Fruit fly (Drosophila melanogaster): ENCODE measurements around the gene Ptp61F.

Gene Ptp61F

DNA sequence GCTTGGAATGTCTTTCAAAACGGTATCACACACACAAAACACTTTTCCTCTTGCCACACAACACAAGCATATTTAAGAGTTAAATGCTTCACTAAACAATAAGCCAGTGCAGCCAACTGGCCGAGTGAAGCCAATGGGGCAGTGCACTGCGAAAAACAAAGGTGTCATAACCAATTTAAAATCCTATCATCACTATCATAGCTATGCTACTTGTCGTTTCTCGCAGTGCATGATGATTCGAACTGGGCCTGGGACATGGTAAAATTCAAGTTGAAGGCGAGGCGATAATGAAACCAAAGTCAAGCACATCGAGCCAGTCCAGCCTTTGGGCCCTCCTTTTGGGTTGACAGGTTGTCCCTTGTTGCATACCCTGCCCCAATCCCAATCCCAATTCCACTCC, 56.2 kb downstream of the Ptp61F start:
- TF ChIP-seq exex (tag; optimal IDR thresholded peaks at IDR 0.05) (no peak), CG2712 (tag; optimal IDR thresholded peaks at IDR 0.05) (peak; percentile 12), Sin3A (optimal IDR thresholded peaks at IDR 0.05) (no peak), Ptx1 (GFP tag; IDR thresholded peaks at IDR 0.05) (peak; percentile 24; the same call in 1 of the 2 replicates), ind (GFP tag; optimal IDR thresholded peaks at IDR 0.05) (no peak), insv (GFP tag; optimal IDR thresholded peaks at IDR 0.05) (no peak), Usf (GFP tag; optimal IDR thresholded peaks at IDR 0.05) (no peak), Ets65A (GFP tag) (peak; percentile 83), phol (tag; optimal IDR thresholded peaks at IDR 0.05) (peak; percentile 19), CG13624 (GFP tag; optimal IDR thresholded peaks at IDR 0.05) (no peak), Adf1 (GFP tag; IDR thresholded peaks at IDR 0.05) (no peak), Gug (GFP tag; IDR thresholded peaks at IDR 0.05) (peak; percentile 10; the same call in 1 of the 4 replicates), Chrac-16 (GFP tag; optimal IDR thresholded peaks at IDR 0.05) (no peak), CG10209 (GFP tag; optimal IDR thresholded peaks at IDR 0.05) (no peak), eve (GFP tag; optimal IDR thresholded peaks at IDR 0.05) (no peak), Blimp-1 (GFP tag; optimal IDR thresholded peaks at IDR 0.05) (peak; percentile 1), Abd-B (GFP tag; optimal IDR thresholded peaks at IDR 0.05) (no peak), CG1832 (GFP tag; optimal IDR thresholded peaks at IDR 0.05) (no peak), CG8290 (GFP tag; optimal IDR thresholded peaks at IDR 0.05) (no peak), CG8290 (tag; optimal IDR thresholded peaks at IDR 0.05) (no peak), Oli (tag; optimal IDR thresholded peaks at IDR 0.05) (peak; percentile 5), nau (GFP tag; optimal IDR thresholded peaks at IDR 0.05) (no peak), CG10979 (tag; optimal IDR thresholded peaks at IDR 0.05) (peak; percentile 15), CG6654 (GFP tag; optimal IDR thresholded peaks at IDR 0.05) (no peak), CG13123 (GFP tag; optimal IDR thresholded peaks at IDR 0.05) (no peak), bsh (GFP tag; optimal IDR thresholded peaks at IDR 0.05) (peak in 1 of 2 experiments; percentile 17), bowl (GFP tag; IDR thresholded peaks at IDR 0.05) (no peak), CG7987 (GFP tag; optimal IDR thresholded peaks at IDR 0.05) (no peak), CG18262 (tag; optimal IDR thresholded peaks at IDR 0.05) (peak; percentile 37), tx (GFP tag; optimal IDR thresholded peaks at IDR 0.05) (no peak), CG4854 (GFP tag; optimal IDR thresholded peaks at IDR 0.05) (no peak), Xrp1 (GFP tag; IDR thresholded peaks at IDR 0.05) (0 out of 2 replicates have a peak, but pooled peaks have one; percentile 20), CG17361 (GFP tag; IDR thresholded peaks at IDR 0.05) (0 out of 3 replicates have a peak, but pooled peaks have one; percentile 24), zfh1 (GFP tag; IDR thresholded peaks at IDR 0.05) (0 out of 3 replicates have a peak, but pooled peaks have one; percentile 29), CG7271 (tag; optimal IDR thresholded peaks at IDR 0.05) (no peak), CG1603 (tag; optimal IDR thresholded peaks at IDR 0.05) (peak; percentile 28), CTCF (GFP tag; optimal IDR thresholded peaks at IDR 0.05) (no peak), z (GFP tag; IDR thresholded peaks at IDR 0.05) (peak; percentile 49; the same call in 1 of the 3 replicates), CG12071 (GFP tag; optimal IDR thresholded peaks at IDR 0.05) (no peak), tin (GFP tag; optimal IDR thresholded peaks at IDR 0.05) (no peak), CG8944 (GFP tag; optimal IDR thresholded peaks at IDR 0.05) (no peak), sens (GFP tag) (peak; percentile 85), zf30C (GFP tag; optimal IDR thresholded peaks at IDR 0.05) (peak; percentile 54), hth (optimal IDR thresholded peaks at IDR 0.05) (no peak), CG10654 (GFP tag; optimal IDR thresholded peaks at IDR 0.05) (no peak), dimm (GFP tag; IDR thresholded peaks at IDR 0.05) (0 out of 2 replicates have a peak, but pooled peaks have one; percentile 16), row (GFP tag; IDR thresholded peaks at IDR 0.05) (0 out of 3 replicates have a peak, but pooled peaks have one; percentile 14), CG4360 (GFP tag; IDR thresholded peaks at IDR 0.05) (no peak), CG31224 (GFP tag; IDR thresholded peaks at IDR 0.05) (no peak), nerfin-2 (GFP tag; IDR thresholded peaks at IDR 0.05; ENCODE audit: partially characterized antibody) (no peak)

Measured in whole organism, embryonic.